Worm (Caenorhabditis elegans): ENCODE results near the gene F55F3.4.

ce11 chrX:13755469-13755868 is 29.9 kb upstream of the F55F3.4 start, which contains the start of gene aakb-1:
- TF ChIP-seq nhr-237 (tag; optimal IDR thresholded peaks at IDR 0.05), result no peak
- no peak for TF ChIP-seq unc-130 (GFP tag; optimal IDR thresholded peaks at IDR 0.05)
- TF ChIP-seq skn-1 (tag; optimal IDR thresholded peaks at IDR 0.05), result no peak
- TF ChIP-seq spr-1 (tag; optimal IDR thresholded peaks at IDR 0.05), result no peak
